Fruit fly (Drosophila melanogaster) whole organism, prepupa: ENCODE measurements around the gene Cad89D.

Source experiments
- CG31627 ChIP-seq: fragments of 200-800 bp; sonication (Bioruptor generic); optimal IDR thresholded peaks from 3 replicates; lab custom pipeline; 2016; ENCODE audit warnings: missing biosample characterization, missing genetic modification characterization
- CG6792 ChIP-seq: fragments of 200-800 bp; sonication (Bioruptor generic); optimal IDR thresholded peaks from 3 replicates; lab custom pipeline; 2016; ENCODE audit warnings: missing biosample characterization, missing genetic modification characterization
- CG8119 ChIP-seq: fragments of 200-800 bp; sonication (Bioruptor generic); IDR thresholded peaks from 3 replicates; pipeline ENCODE4 v1.3.6; 2022; ENCODE audit warnings: missing biosample characterization, missing genetic modification characterization
- esn ChIP-seq: fragments of 200-800 bp; sonication (Bioruptor generic); optimal IDR thresholded peaks from 2 replicates; lab custom pipeline; 2016; ENCODE audit warnings: missing biosample characterization, mild to moderate bottlenecking, missing genetic modification characterization, moderate library complexity
- fd85E ChIP-seq: fragments of 200-800 bp; sonication (Bioruptor generic); optimal IDR thresholded peaks from 3 replicates; lab custom pipeline; 2016; ENCODE audit warnings: missing biosample characterization, missing genetic modification characterization
- pdm3 ChIP-seq: fragments of 200-800 bp; sonication (Bioruptor generic); optimal IDR thresholded peaks from 3 replicates; lab custom pipeline; 2016; ENCODE audit warnings: missing biosample characterization, missing genetic modification characterization

DNA sequence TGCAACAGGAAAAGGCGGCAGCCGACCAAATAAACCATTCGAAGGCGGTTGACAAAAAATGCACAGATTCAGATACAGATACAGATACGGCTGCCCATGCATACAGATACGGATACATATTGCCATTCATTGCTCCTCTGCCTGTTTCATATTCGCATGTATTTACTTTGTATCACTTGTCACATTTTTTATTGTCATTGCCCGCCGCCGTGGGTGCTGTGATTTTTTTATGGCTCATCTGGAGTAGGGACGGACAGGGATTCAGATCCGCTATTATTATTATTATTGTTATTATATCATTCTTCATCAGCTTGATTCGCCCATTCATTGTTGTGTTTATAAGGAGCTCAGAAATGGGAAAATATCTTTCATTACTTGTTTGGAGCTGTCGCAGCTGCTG, 47.3 kb upstream of the Cad89D start:
- TF ChIP-seq esn (no peak), pdm3 (GFP tag; lab: Kevin White, UChicago) (no peak), CG6792 (GFP tag; lab: Kevin White, UChicago) (no peak), CG31627 (GFP tag; lab: Kevin White, UChicago) (no peak), CG8119 (no peak), fd85E (GFP tag; lab: Kevin White, UChicago) (no peak)
